Fruit fly (Drosophila melanogaster): ENCODE data around the gene CG7252.

- TF ChIP-seq Sox102F (GFP tag; optimal IDR thresholded peaks at IDR 0.05) (no peak), Poxn (GFP tag; IDR thresholded peaks at IDR 0.05) (no peak), CG1647 (GFP tag; optimal IDR thresholded peaks at IDR 0.05) (no peak), chif (GFP tag; optimal IDR thresholded peaks at IDR 0.05) (no peak), ash1 (GFP tag; optimal IDR thresholded peaks at IDR 0.05) (no peak), pum (GFP tag; optimal IDR thresholded peaks at IDR 0.05) (no peak), CG13894 (tag; optimal IDR thresholded peaks at IDR 0.05) (no peak), pnt (GFP tag; optimal IDR thresholded peaks at IDR 0.05) (no peak), sima (GFP tag; optimal IDR thresholded peaks at IDR 0.05) (no peak), CG4820 (GFP tag; optimal IDR thresholded peaks at IDR 0.05) (no peak), CG31224 (GFP tag; IDR thresholded peaks at IDR 0.05) (no peak), lilli (GFP tag; optimal IDR thresholded peaks at IDR 0.05) (no peak), CG10565 (GFP tag; optimal IDR thresholded peaks at IDR 0.05) (no peak)
These were observed 27.1 kb downstream of the CG7252 start, which contains the start of gene CG14125 for dm6 chr3L:11974605-11975004.
